Fruit fly (Drosophila melanogaster) whole organism, embryonic: ENCODE measurements around the gene Obp99a.

Experiments used
- Ada2b ChIP-seq: fragments of 200-800 bp; sonication (Bioruptor generic); IDR thresholded peaks from 2 replicates; pipeline ENCODE4 v1.3.6; 2022; ENCODE audit warnings: missing biosample characterization, missing genetic modification characterization
- CG10979 ChIP-seq: fragments of 200-800 bp; sonication (Bioruptor generic); optimal IDR thresholded peaks from 2 replicates; lab custom pipeline; 2018; ENCODE audit warnings: missing biosample characterization, mild to moderate bottlenecking, missing genetic modification characterization, moderate library complexity
- CG12391 ChIP-seq: fragments of 200-800 bp; sonication (Bioruptor generic); optimal IDR thresholded peaks from 3 replicates; lab custom pipeline; 2018; ENCODE audit warnings: missing biosample characterization, mild to moderate bottlenecking, missing genetic modification characterization, moderate library complexity
- CG16813 ChIP-seq: fragments of 200-800 bp; sonication (Bioruptor generic); IDR thresholded peaks from 3 replicates; pipeline ENCODE4 v1.3.6; 2022; ENCODE audit warnings: missing biosample characterization, missing genetic modification characterization; ENCODE audit not compliant: partially characterized antibody
- CG18262 ChIP-seq: fragments of 200-800 bp; optimal IDR thresholded peaks from 3 replicates; lab custom pipeline; 2019; ENCODE audit warnings: missing biosample characterization, mild to moderate bottlenecking, missing genetic modification characterization, moderate library complexity
- CG2678 ChIP-seq: fragments of 200-800 bp; sonication (Bioruptor generic); optimal IDR thresholded peaks from 3 replicates; lab custom pipeline; 2019; ENCODE audit warnings: missing biosample characterization, mild to moderate bottlenecking, missing genetic modification characterization, moderate library complexity
- CG3163 ChIP-seq: fragments of 200-800 bp; sonication (Bioruptor generic); optimal IDR thresholded peaks from 3 replicates; lab custom pipeline; 2016; ENCODE audit warnings: missing biosample characterization, missing genetic modification characterization
- CG32767 ChIP-seq: fragments of 200-800 bp; sonication (Bioruptor generic); IDR thresholded peaks from 2 replicates; pipeline ENCODE4 v1.3.6; 2022; ENCODE audit warnings: missing biosample characterization, missing genetic modification characterization
- CG4328 ChIP-seq: fragments of 200-800 bp; sonication (Bioruptor generic); optimal IDR thresholded peaks from 3 replicates; lab custom pipeline; 2017; ENCODE audit warnings: missing biosample characterization, missing genetic modification reagents, missing genetic modification characterization
- CG5953 ChIP-seq: fragments of 200-800 bp; sonication (Bioruptor generic); IDR thresholded peaks from 2 replicates; pipeline ENCODE4 v1.3.6; 2022; ENCODE audit warnings: missing biosample characterization, missing genetic modification characterization
- CG6175 ChIP-seq: fragments of 200-800 bp; sonication (Bioruptor generic); IDR thresholded peaks from 3 replicates; pipeline ENCODE4 v1.3.6; 2022; ENCODE audit warnings: missing biosample characterization, missing genetic modification characterization
- CG6683 ChIP-seq: fragments of 200-800 bp; sonication (Bioruptor generic); optimal IDR thresholded peaks from 2 replicates; lab custom pipeline; 2017; ENCODE audit warnings: missing biosample characterization, mild to moderate bottlenecking, missing genetic modification characterization, missing genetic modification reagents
- CG7839 ChIP-seq: fragments of 200-800 bp; sonication (Bioruptor generic); optimal IDR thresholded peaks from 3 replicates; lab custom pipeline; 2018; ENCODE audit warnings: missing biosample characterization, mild to moderate bottlenecking, missing genetic modification characterization, moderate library complexity
- CG8281 ChIP-seq: fragments of 200-800 bp; sonication (Bioruptor generic); optimal IDR thresholded peaks from 2 replicates; lab custom pipeline; 2018; ENCODE audit warnings: missing biosample characterization, mild to moderate bottlenecking, missing genetic modification characterization, moderate library complexity
- CG9437 ChIP-seq: fragments of 200-800 bp; sonication (Bioruptor generic); optimal IDR thresholded peaks from 2 replicates; lab custom pipeline; 2018; ENCODE audit warnings: missing biosample characterization, mild to moderate bottlenecking, missing genetic modification characterization
- D ChIP-seq, 2 experiments: fragments of 200-800 bp in 1 of 2; fragments of >200 bp in 1 of 2; sonication (Bioruptor generic) in 1 of 2; optimal IDR thresholded peaks; 2 replicates in 1 of 2; 3 replicates in 1 of 2; lab custom pipeline; 2017; ENCODE audit warnings: mild to moderate bottlenecking in 1 of 2, missing biosample characterization in 1 of 2, missing genetic modification characterization in 1 of 2, missing genetic modification reagents in 1 of 2
- Dref ChIP-seq: fragments of 200-800 bp; sonication (Bioruptor generic); IDR thresholded peaks from 2 replicates; pipeline ENCODE4 v1.3.6; 2022; ENCODE audit warnings: missing biosample characterization, missing genetic modification characterization
- E2f2 ChIP-seq: fragments of 200-800 bp; sonication (Bioruptor generic); IDR thresholded peaks from 2 replicates; pipeline ENCODE4 v1.3.6; 2022; ENCODE audit warnings: missing biosample characterization, missing genetic modification characterization
- Ets65A ChIP-seq: fragments of 200-800 bp; sonication (Bioruptor generic); peaks from one replicate; lab custom pipeline; 2016; ENCODE audit warnings: missing biosample characterization, missing genetic modification characterization
- Gsc ChIP-seq: fragments of 200-800 bp; sonication (Bioruptor generic); IDR thresholded peaks from 2 replicates; pipeline ENCODE4 v1.3.6; 2022; ENCODE audit warnings: missing biosample characterization, missing genetic modification characterization
- Hsf ChIP-seq: fragments of 200-800 bp; sonication (Bioruptor generic); optimal IDR thresholded peaks from 3 replicates; lab custom pipeline; 2016; ENCODE audit warnings: missing biosample characterization, missing genetic modification characterization
- MTF-1 ChIP-seq: fragments of 200-800 bp; sonication (Bioruptor generic); optimal IDR thresholded peaks from 2 replicates; lab custom pipeline; 2018; ENCODE audit warnings: missing biosample characterization, mild to moderate bottlenecking, missing genetic modification characterization, borderline replicate concordance
- Max ChIP-seq: fragments of 200-800 bp; sonication (Bioruptor generic); optimal IDR thresholded peaks from 2 replicates; lab custom pipeline; 2016; ENCODE audit warnings: missing biosample characterization, mild to moderate bottlenecking, missing genetic modification characterization
- Oaz ChIP-seq: fragments of 200-800 bp; sonication (Bioruptor generic); IDR thresholded peaks from 2 replicates; pipeline ENCODE4 v1.3.6; 2022; ENCODE audit warnings: missing biosample characterization, missing genetic modification characterization
- Optix ChIP-seq: fragments of 200-800 bp; sonication (Bioruptor generic); IDR thresholded peaks from 3 replicates; pipeline ENCODE4 v1.3.6; 2022; ENCODE audit warnings: missing biosample characterization, missing genetic modification characterization
- Ssrp ChIP-seq: fragments of 200-800 bp; sonication (Bioruptor generic); optimal IDR thresholded peaks from 2 replicates; lab custom pipeline; 2018; ENCODE audit warnings: missing biosample characterization, mild to moderate bottlenecking, missing genetic modification characterization, moderate library complexity
- Trl ChIP-seq, 3 experiments: fragments of >200 bp in 2 of 3; fragments of 200-800 bp in 1 of 3; sonication (Bioruptor generic) in 1 of 3; optimal IDR thresholded peaks; 2 replicates in 1 of 3; 3 replicates in 2 of 3; lab custom pipeline; 2016 to 2017; ENCODE audit warnings: missing biosample characterization in 1 of 3, missing genetic modification characterization in 1 of 3
- Usf ChIP-seq: fragments of 200-800 bp; sonication (Bioruptor generic); optimal IDR thresholded peaks from 2 replicates; lab custom pipeline; 2017; ENCODE audit warnings: missing genotype, missing biosample characterization, missing genetic modification characterization
- Vsx1 ChIP-seq: fragments of 200-800 bp; sonication (Bioruptor generic); optimal IDR thresholded peaks from 2 replicates; lab custom pipeline; 2017; ENCODE audit warnings: missing biosample characterization, mild to moderate bottlenecking, missing genetic modification characterization, missing genetic modification reagents
- ara ChIP-seq: fragments of 200-800 bp; sonication (Bioruptor generic); IDR thresholded peaks from 2 replicates; pipeline ENCODE4 v1.3.6; 2022; ENCODE audit warnings: missing biosample characterization, missing genetic modification characterization
- cato ChIP-seq: fragments of 200-800 bp; sonication (Bioruptor generic); optimal IDR thresholded peaks from 2 replicates; lab custom pipeline; 2016; ENCODE audit warnings: missing biosample characterization, missing genetic modification characterization, borderline replicate concordance
- chm ChIP-seq: fragments of 200-800 bp; sonication (Bioruptor generic); IDR thresholded peaks from 2 replicates; pipeline ENCODE4 v1.3.6; 2022; ENCODE audit warnings: missing biosample characterization, missing genetic modification characterization
- crol ChIP-seq: fragments of 200-800 bp; sonication (Bioruptor generic); IDR thresholded peaks from 2 replicates; pipeline ENCODE4 v1.3.6; 2022; ENCODE audit warnings: missing biosample characterization, missing genetic modification characterization
- dmrt11E ChIP-seq: fragments of 200-800 bp; sonication (Bioruptor generic); optimal IDR thresholded peaks from 3 replicates; lab custom pipeline; 2018; ENCODE audit warnings: missing biosample characterization, mild to moderate bottlenecking, missing genetic modification characterization, moderate library complexity
- ems ChIP-seq: fragments of 200-800 bp; sonication (Bioruptor generic); optimal IDR thresholded peaks from 3 replicates; lab custom pipeline; 2016; ENCODE audit warnings: missing biosample characterization, missing genetic modification characterization
- eve ChIP-seq, 2 experiments: fragments of >200 bp; optimal IDR thresholded peaks; 2 replicates each; lab custom pipeline; 2017; ENCODE audit warnings: missing biosample characterization in 2 of 2, missing genetic modification characterization in 2 of 2
- fru ChIP-seq: fragments of >200 bp; optimal IDR thresholded peaks from 2 replicates; lab custom pipeline; 2017
- gem ChIP-seq: fragments of 200-800 bp; sonication (Bioruptor generic); optimal IDR thresholded peaks from 2 replicates; lab custom pipeline; 2019; ENCODE audit warnings: missing biosample characterization, mild to moderate bottlenecking, missing genetic modification characterization, moderate library complexity
- gsb-n ChIP-seq: fragments of 200-800 bp; sonication (Bioruptor generic); optimal IDR thresholded peaks from 3 replicates; lab custom pipeline; 2018; ENCODE audit warnings: missing biosample characterization, mild to moderate bottlenecking, missing genetic modification characterization
- mld ChIP-seq: fragments of 200-800 bp; sonication (Bioruptor generic); IDR thresholded peaks from 3 replicates; pipeline ENCODE4 v1.3.6; 2022; ENCODE audit warnings: missing biosample characterization, missing genetic modification characterization; ENCODE audit not compliant: partially characterized antibody
- nom ChIP-seq: fragments of 200-800 bp; sonication (Bioruptor generic); optimal IDR thresholded peaks from 2 replicates; lab custom pipeline; 2017; ENCODE audit warnings: missing biosample characterization, missing genetic modification characterization, mild to moderate bottlenecking, moderate library complexity, missing genetic modification reagents
- phol ChIP-seq: fragments of 200-800 bp; sonication (Bioruptor generic); optimal IDR thresholded peaks from 3 replicates; lab custom pipeline; 2018; ENCODE audit warnings: missing biosample characterization, mild to moderate bottlenecking, missing genetic modification characterization, moderate library complexity
- sim ChIP-seq: fragments of 200-800 bp; sonication (Bioruptor generic); IDR thresholded peaks from 2 replicates; pipeline ENCODE4 v1.3.6; 2022; ENCODE audit warnings: missing biosample characterization, missing genetic modification characterization
- sima ChIP-seq: fragments of 200-800 bp; sonication (Bioruptor generic); optimal IDR thresholded peaks from 2 replicates; lab custom pipeline; 2016; ENCODE audit warnings: missing biosample characterization, missing genetic modification characterization
- stc ChIP-seq: fragments of 200-800 bp; sonication (Bioruptor generic); IDR thresholded peaks from 2 replicates; pipeline ENCODE4 v1.3.6; 2022; ENCODE audit warnings: missing biosample characterization, missing genetic modification characterization
- tap ChIP-seq: fragments of 200-800 bp; optimal IDR thresholded peaks from 3 replicates; lab custom pipeline; 2019; ENCODE audit warnings: missing biosample characterization, mild to moderate bottlenecking, missing genetic modification characterization, moderate library complexity
- tll ChIP-seq, 2 experiments: fragments of 200-800 bp in 1 of 2; fragments of >200 bp in 1 of 2; sonication (Bioruptor generic) in 1 of 2; optimal IDR thresholded peaks; 2 replicates each; lab custom pipeline; 2017 to 2019; ENCODE audit warnings: missing biosample characterization in 2 of 2, missing genetic modification characterization in 2 of 2, mild to moderate bottlenecking in 1 of 2, moderate library complexity in 1 of 2
- ttk ChIP-seq: fragments of 200-800 bp; sonication (Bioruptor generic); IDR thresholded peaks from 2 replicates; pipeline ENCODE4 v2.1.2; 2022; ENCODE audit warnings: missing biosample characterization, missing genetic modification characterization
- yki ChIP-seq: fragments of >200 bp; optimal IDR thresholded peaks from 3 replicates; lab custom pipeline; 2018
- zfh1 ChIP-seq: fragments of 200-800 bp; sonication (Bioruptor generic); IDR thresholded peaks from 3 replicates; pipeline ENCODE4 v1.3.6; 2022; ENCODE audit warnings: missing biosample characterization, missing genetic modification characterization

Obp99a gene

dm6 chr3R:29696359-29696758, 24.9 kb downstream of the Obp99a start (continued):
- peak; percentile 14 for TF ChIP-seq gsb-n (tag; lab: Kevin White, UChicago)
- TF ChIP-seq Optix (GFP tag; lab: Robert Waterston, UW), result no peak
- TF ChIP-seq Ssrp, result peak; percentile 42
- peak; percentile 48 for TF ChIP-seq phol (tag; lab: Kevin White, UChicago)
- no peak for TF ChIP-seq fru (lab: Kevin White, UChicago)
- TF ChIP-seq tap (tag; lab: Kevin White, UChicago), result no peak
- no peak for TF ChIP-seq crol
- peak; percentile 38 for TF ChIP-seq CG18262 (tag; lab: Kevin White, UChicago)
- TF ChIP-seq Ada2b (GFP tag; lab: Robert Waterston, UW), result 0 out of 2 replicates have a peak, but pooled peaks have one; percentile 7
- TF ChIP-seq ara (GFP tag; lab: Robert Waterston, UW), result peak; percentile 38; the same call in 1 of the 2 replicates
- no peak for TF ChIP-seq CG32767 (GFP tag; lab: Robert Waterston, UW)
- TF ChIP-seq CG10979 (tag; lab: Kevin White, UChicago), result peak; percentile 65
- peak; percentile 37 for TF ChIP-seq CG12391 (tag; lab: Kevin White, UChicago)
- TF ChIP-seq Usf (GFP tag; lab: Kevin White, UChicago), result no peak
- no peak for TF ChIP-seq MTF-1
- peak; percentile 71 for TF ChIP-seq dmrt11E (tag; lab: Kevin White, UChicago)
- peak; percentile 55 for TF ChIP-seq gem
- TF ChIP-seq CG16813 (GFP tag; lab: Robert Waterston, UW), result no peak
- TF ChIP-seq CG7839, result peak; percentile 13
- no peak for TF ChIP-seq CG9437 (GFP tag; lab: Kevin White, UChicago)
- TF ChIP-seq zfh1, result peak; percentile 77
- TF ChIP-seq E2f2, result no peak
- TF ChIP-seq Max (GFP tag; lab: Kevin White, UChicago), result no peak
- TF ChIP-seq CG2678 (tag; lab: Kevin White, UChicago), result no peak
- TF ChIP-seq CG4328 (GFP tag; lab: Kevin White, UChicago), result no peak
- TF ChIP-seq Gsc (GFP tag; lab: Robert Waterston, UW), result no peak
- TF ChIP-seq, all 482 proteins: peak for 66

dm6 chr3R:29697841-29698240, 26.4 kb downstream of the Obp99a start:
- TF ChIP-seq Ets65A (GFP tag; lab: Kevin White, UChicago), result peak; percentile 56
- no peak for TF ChIP-seq sim (GFP tag; lab: Robert Waterston, UW)
- TF ChIP-seq tll (GFP tag; optimal IDR thresholded peaks at IDR 0.05; lab: Kevin White, UChicago), result peak in 1 of 2 experiments; percentile 41
- TF ChIP-seq CG6683 (GFP tag; lab: Kevin White, UChicago), result no peak
- TF ChIP-seq D (optimal IDR thresholded peaks at IDR 0.05; lab: Kevin White, UChicago), result peak; percentile 94
- TF ChIP-seq D (GFP tag; optimal IDR thresholded peaks at IDR 0.05; lab: Kevin White, UChicago), result no peak

dm6 chr3R:29699220-29699619, 27.8 kb downstream of the Obp99a start:
- no peak for TF ChIP-seq sima
- TF ChIP-seq ttk (GFP tag; lab: Robert Waterston, UW), result peak; percentile 66; the same call in 1 of the 2 replicates
- TF ChIP-seq CG5953 (GFP tag; lab: Robert Waterston, UW), result no peak
- no peak for TF ChIP-seq yki (lab: Kevin White, UChicago)
- TF ChIP-seq mld, result no peak
- no peak for TF ChIP-seq nom (GFP tag; lab: Kevin White, UChicago)
- no peak for TF ChIP-seq eve (GFP tag; optimal IDR thresholded peaks at IDR 0.05; lab: Kevin White, UChicago)
- TF ChIP-seq CG8281 (tag; lab: Kevin White, UChicago), result no peak
- no peak for TF ChIP-seq Oaz (GFP tag; lab: Robert Waterston, UW)
- TF ChIP-seq Trl (optimal IDR thresholded peaks at IDR 0.05; lab: Kevin White, UChicago), result no peak
- peak; percentile 51 for TF ChIP-seq Trl (GFP tag; optimal IDR thresholded peaks at IDR 0.05; lab: Kevin White, UChicago)
- no peak for TF ChIP-seq Dref (GFP tag; lab: Robert Waterston, UW)
- TF ChIP-seq Vsx1 (GFP tag; lab: Kevin White, UChicago), result no peak
- no peak for TF ChIP-seq Hsf (GFP tag; lab: Kevin White, UChicago)
- no peak for TF ChIP-seq cato (GFP tag; lab: Kevin White, UChicago)
- 0 out of 2 replicates have a peak, but pooled peaks have one; percentile 29 for TF ChIP-seq chm
- no peak for TF ChIP-seq CG6175 (GFP tag; lab: Robert Waterston, UW)
- no peak for TF ChIP-seq CG3163 (GFP tag; lab: Kevin White, UChicago)
- no peak for TF ChIP-seq ems (GFP tag; lab: Kevin White, UChicago)
- peak; percentile 77 for TF ChIP-seq stc
